Worm (Caenorhabditis elegans) whole organism, L1 larva: Measurements from ENCODE around the gene set-14.

Experiments used
- C04F5.9 ChIP-seq: sonication (generic microtip); optimal IDR thresholded peaks from 2 replicates; lab custom pipeline; 2016; ENCODE audit warnings: missing genetic modification characterization, missing compliant biosample characterization
- C16A3.4 ChIP-seq: fragments of 150-350 bp; optimal IDR thresholded peaks from 2 replicates; lab custom pipeline; 2014; ENCODE audit warnings: missing biosample characterization, missing genetic modification characterization
- C34B4.2 ChIP-seq: sonication (generic microtip); optimal IDR thresholded peaks from 2 replicates; lab custom pipeline; 2017; ENCODE audit warnings: mild to moderate bottlenecking, missing genetic modification characterization, missing compliant biosample characterization
- aha-1 ChIP-seq: fragments of 150-350 bp; optimal IDR thresholded peaks from 2 replicates; lab custom pipeline; 2014; ENCODE audit warnings: missing biosample characterization, missing genetic modification characterization
- ceh-63 ChIP-seq: fragments of 200-800 bp; sonication (Bioruptor generic); optimal IDR thresholded peaks from 2 replicates; lab custom pipeline; 2018; ENCODE audit warnings: mild to moderate bottlenecking, missing genetic modification characterization, missing compliant biosample characterization
- ceh-8 ChIP-seq: fragments of 200-800 bp; sonication (Bioruptor generic); optimal IDR thresholded peaks from 2 replicates; lab custom pipeline; 2018; ENCODE audit warnings: mild to moderate bottlenecking, missing genetic modification characterization, moderate library complexity, missing compliant biosample characterization
- ceh-82 ChIP-seq, 3 experiments: fragments of 150-350 bp in 1 of 3; sonication (generic microtip) in 2 of 3; optimal IDR thresholded peaks; 2 replicates each; lab custom pipeline; 2014 to 2017; ENCODE audit warnings: missing biosample characterization in 3 of 3, missing genetic modification characterization in 3 of 3
- ceh-88 ChIP-seq: fragments of 200-800 bp; sonication (Bioruptor generic); IDR thresholded peaks from 2 replicates; pipeline ENCODE4 v1.3.6; 2022; ENCODE audit warnings: missing genetic modification characterization, missing compliant biosample characterization
- ceh-90 ChIP-seq: sonication (generic microtip); optimal IDR thresholded peaks from 2 replicates; lab custom pipeline; 2016; ENCODE audit warnings: missing genetic modification characterization, missing compliant biosample characterization
- ces-1 ChIP-seq: fragments of 150-350 bp; optimal IDR thresholded peaks from 2 replicates; lab custom pipeline; 2014; ENCODE audit warnings: missing biosample characterization, missing genetic modification reagents, missing genetic modification characterization
- efl-1 ChIP-seq, 4 experiments: fragments of 150-350 bp; optimal IDR thresholded peaks in 3 of 4; peaks in 1 of 4; 1 replicate in 1 of 4; 2 replicates in 3 of 4; lab custom pipeline; 2014; ENCODE audit warnings: missing biosample characterization in 2 of 4, missing genetic modification characterization in 2 of 4, missing genetic modification reagents in 2 of 4
- efl-3 ChIP-seq: fragments of 200-800 bp; sonication (Bioruptor generic); optimal IDR thresholded peaks from 2 replicates; lab custom pipeline; 2018; ENCODE audit warnings: mild to moderate bottlenecking, missing genetic modification characterization, missing compliant biosample characterization
- egl-27 ChIP-seq, 2 experiments: fragments of 150-350 bp in 1 of 2; sonication (generic microtip); optimal IDR thresholded peaks; 3 replicates each; lab custom pipeline; 2017 to 2018; ENCODE audit warnings: missing biosample characterization in 2 of 2, missing genetic modification characterization in 2 of 2, missing genetic modification reagents in 2 of 2
- elt-3 ChIP-seq, 6 experiments: fragments of 150-350 bp in 1 of 6; sonication (generic microtip); optimal IDR thresholded peaks; 2 replicates each; lab custom pipeline; 2017 to 2018; ENCODE audit warnings: missing biosample characterization in 6 of 6, missing genetic modification characterization in 6 of 6, inconsistent platforms in 1 of 6
- fkh-10 ChIP-seq: sonication (generic microtip); optimal IDR thresholded peaks from 2 replicates; lab custom pipeline; 2017; ENCODE audit warnings: missing biosample characterization, missing genetic modification reagents, missing genetic modification characterization
- fkh-4 ChIP-seq: sonication (generic microtip); optimal IDR thresholded peaks from 2 replicates; lab custom pipeline; 2016; ENCODE audit warnings: missing compliant biosample characterization, missing genetic modification characterization, borderline replicate concordance
- fkh-8 ChIP-seq: sonication (generic microtip); optimal IDR thresholded peaks from 2 replicates; lab custom pipeline; 2016; ENCODE audit warnings: mild to moderate bottlenecking, missing genetic modification characterization, missing compliant biosample characterization
- fos-1 ChIP-seq: fragments of 150-350 bp; optimal IDR thresholded peaks from 2 replicates; lab custom pipeline; 2014; ENCODE audit warnings: missing biosample characterization, missing genetic modification characterization
- hlh-17 ChIP-seq: fragments of 200-800 bp; sonication (Bioruptor generic); optimal IDR thresholded peaks from 2 replicates; lab custom pipeline; 2018; ENCODE audit warnings: missing genetic modification characterization, mild to moderate bottlenecking, missing compliant biosample characterization, moderate library complexity, borderline replicate concordance
- hlh-4 ChIP-seq: sonication (generic microtip); optimal IDR thresholded peaks from 2 replicates; lab custom pipeline; 2016; ENCODE audit warnings: mild to moderate bottlenecking, missing genetic modification characterization, missing compliant biosample characterization
- isw-1 ChIP-seq: fragments of 200-800 bp; sonication (Bioruptor generic); IDR thresholded peaks from 2 replicates; pipeline ENCODE4 v1.3.6; 2022; ENCODE audit warnings: missing genetic modification characterization, missing compliant biosample characterization
- lin-13 ChIP-seq: fragments of 150-350 bp; optimal IDR thresholded peaks from 2 replicates; lab custom pipeline; 2014; ENCODE audit warnings: missing biosample characterization, missing genetic modification reagents, missing genetic modification characterization
- lin-14 ChIP-seq: fragments of 200-800 bp; sonication (Bioruptor generic); optimal IDR thresholded peaks from 2 replicates; lab custom pipeline; 2018; ENCODE audit warnings: mild to moderate bottlenecking, missing genetic modification characterization, moderate library complexity, missing compliant biosample characterization
- lir-3 ChIP-seq: sonication (generic microtip); optimal IDR thresholded peaks from 2 replicates; lab custom pipeline; 2016; ENCODE audit warnings: mild to moderate bottlenecking, missing genetic modification characterization, moderate library complexity, missing compliant biosample characterization; ENCODE audit not compliant: poor library complexity
- mab-9 ChIP-seq: fragments of 200-800 bp; sonication (Bioruptor generic); IDR thresholded peaks from 2 replicates; pipeline ENCODE4 v1.3.6; 2022; ENCODE audit warnings: missing genetic modification reagents, missing genetic modification characterization, missing compliant biosample characterization
- mef-2 ChIP-seq: fragments of 150-350 bp; optimal IDR thresholded peaks from 2 replicates; lab custom pipeline; 2014; ENCODE audit warnings: missing biosample characterization, missing genetic modification characterization
- nhr-11 ChIP-seq: fragments of 150-350 bp; optimal IDR thresholded peaks from 2 replicates; lab custom pipeline; 2014; ENCODE audit warnings: missing biosample characterization, missing genetic modification characterization
- nhr-12 ChIP-seq: sonication (generic microtip); optimal IDR thresholded peaks from 2 replicates; lab custom pipeline; 2017; ENCODE audit warnings: missing biosample characterization, missing genetic modification characterization
- nhr-20 ChIP-seq: sonication (generic microtip); optimal IDR thresholded peaks from 2 replicates; lab custom pipeline; 2016; ENCODE audit warnings: mild to moderate bottlenecking, missing genetic modification characterization, missing compliant biosample characterization
- nhr-237 ChIP-seq: fragments of 150-350 bp; optimal IDR thresholded peaks from 2 replicates; lab custom pipeline; 2014; ENCODE audit warnings: missing biosample characterization, missing genetic modification characterization
- nhr-28 ChIP-seq: fragments of 150-350 bp; optimal IDR thresholded peaks from 2 replicates; lab custom pipeline; 2014; ENCODE audit warnings: missing biosample characterization, missing genetic modification characterization
- nhr-47 ChIP-seq: sonication (generic microtip); optimal IDR thresholded peaks from 2 replicates; lab custom pipeline; 2016; ENCODE audit warnings: mild to moderate bottlenecking, missing genetic modification characterization, moderate library complexity, missing compliant biosample characterization
- nhr-76 ChIP-seq: sonication (generic microtip); optimal IDR thresholded peaks from 2 replicates; lab custom pipeline; 2017; ENCODE audit warnings: missing biosample characterization, missing genetic modification characterization
- nhr-77 ChIP-seq: fragments of 150-350 bp; optimal IDR thresholded peaks from 2 replicates; lab custom pipeline; 2014; ENCODE audit warnings: missing biosample characterization, missing genetic modification characterization
- nhr-85 ChIP-seq: sonication (generic microtip); peaks from one replicate; lab custom pipeline; 2016; ENCODE audit warnings: missing genetic modification characterization, inconsistent platforms, missing compliant biosample characterization
- nhr-90 ChIP-seq: sonication (generic microtip); optimal IDR thresholded peaks from 2 replicates; lab custom pipeline; 2016; ENCODE audit warnings: mild to moderate bottlenecking, missing genetic modification characterization, missing compliant biosample characterization; ENCODE audit not compliant: poor library complexity
- rnt-1 ChIP-seq: sonication (generic microtip); optimal IDR thresholded peaks from 2 replicates; lab custom pipeline; 2016; ENCODE audit warnings: mild to moderate bottlenecking, missing genetic modification characterization, moderate library complexity, missing compliant biosample characterization
- skn-1 ChIP-seq: fragments of 150-350 bp; optimal IDR thresholded peaks from 2 replicates; lab custom pipeline; 2014; ENCODE audit warnings: missing biosample characterization, missing genetic modification characterization
- snu-23 ChIP-seq: sonication (generic microtip); optimal IDR thresholded peaks from 2 replicates; lab custom pipeline; 2016; ENCODE audit warnings: missing genetic modification characterization, missing compliant biosample characterization
- sox-4 ChIP-seq: sonication (generic microtip); optimal IDR thresholded peaks from 2 replicates; lab custom pipeline; 2016; ENCODE audit warnings: missing genetic modification characterization, missing compliant biosample characterization
- sptf-1 ChIP-seq: fragments of 150-350 bp; optimal IDR thresholded peaks from 2 replicates; lab custom pipeline; 2014; ENCODE audit warnings: missing biosample characterization, missing genetic modification characterization
- sup-37 ChIP-seq: fragments of 200-800 bp; sonication (Bioruptor generic); optimal IDR thresholded peaks from 2 replicates; lab custom pipeline; 2018; ENCODE audit warnings: mild to moderate bottlenecking, missing genetic modification characterization, missing compliant biosample characterization
- unc-130 ChIP-seq: fragments of 150-350 bp; optimal IDR thresholded peaks from 2 replicates; lab custom pipeline; 2017; ENCODE audit warnings: missing biosample characterization, missing genetic modification characterization, inconsistent platforms
- unc-62 ChIP-seq: fragments of 150-350 bp; optimal IDR thresholded peaks from 2 replicates; lab custom pipeline; 2014; ENCODE audit warnings: missing biosample characterization, missing genetic modification reagents, missing genetic modification characterization
- unc-98 ChIP-seq: fragments of 200-800 bp; sonication (Bioruptor generic); IDR thresholded peaks from 2 replicates; pipeline ENCODE4 v1.3.6; 2022; ENCODE audit warnings: missing genetic modification characterization, missing compliant biosample characterization
- ztf-11 ChIP-seq, 2 experiments: sonication (generic microtip); optimal IDR thresholded peaks; 2 replicates each; lab custom pipeline; 2016 to 2017; ENCODE audit warnings: missing genetic modification characterization in 2 of 2, missing biosample characterization in 1 of 2, missing compliant biosample characterization in 1 of 2
- ztf-4 ChIP-seq: fragments of 150-350 bp; optimal IDR thresholded peaks from 2 replicates; lab custom pipeline; 2014; ENCODE audit warnings: missing biosample characterization, missing genetic modification characterization

set-14 gene

ce11 chrII:10796194-10796593 lies at the start of gene set-14:
set-14 (minus strand) TSS chrII:10796294.
- no peak for TF ChIP-seq snu-23 (GFP tag; lab: Kevin White, UChicago)
- TF ChIP-seq fkh-8 (tag; lab: Kevin White, UChicago) = no peak
- TF ChIP-seq mab-9 (GFP tag; lab: Robert Waterston, UW) = no peak
- no peak for TF ChIP-seq C16A3.4
- no peak for TF ChIP-seq skn-1 (tag; lab: Kevin White, UChicago)
- no peak for TF ChIP-seq ceh-63 (GFP tag; lab: Kevin White, UChicago)
- TF ChIP-seq nhr-76 = no peak
- no peak for TF ChIP-seq ztf-4 (tag; lab: Kevin White, UChicago)
- no peak for TF ChIP-seq lin-13 (GFP tag; lab: Kevin White, UChicago)

- TF ChIP-seq isw-1 (GFP tag; lab: Robert Waterston, UW) = no peak
- TF ChIP-seq ceh-8 (GFP tag; lab: Kevin White, UChicago) = no peak
- no peak for TF ChIP-seq fkh-10
- no peak for TF ChIP-seq efl-3 (GFP tag; lab: Kevin White, UChicago)
- TF ChIP-seq nhr-12 = no peak
- TF ChIP-seq mef-2 (tag; lab: Kevin White, UChicago) = no peak
Observed at ce11 chrII:10843527-10843926, 47.4 kb upstream of the set-14 start, which contains the start of gene M106.8. M106.8 (minus strand) TSS chrII:10843627.

- peak in 4 of 6 experiments; percentile 55 to 83 (median 64) for TF ChIP-seq elt-3 (tag; optimal IDR thresholded peaks at IDR 0.05; lab: Kevin White, UChicago)
- no peak for TF ChIP-seq sptf-1 (tag; lab: Kevin White, UChicago)
- no peak for TF ChIP-seq unc-62 (GFP tag; lab: Kevin White, UChicago)
- 0 out of 2 replicates have a peak, but pooled peaks have one; percentile 25 for TF ChIP-seq unc-98
- TF ChIP-seq egl-27 (tag; optimal IDR thresholded peaks at IDR 0.05; lab: Kevin White, UChicago) = peak in 1 of 2 experiments; percentile 54
- peak; percentile 90 for TF ChIP-seq nhr-47 (tag; lab: Kevin White, UChicago)
- peak; percentile 88 for TF ChIP-seq nhr-20
- no peak for TF ChIP-seq hlh-4 (tag; lab: Kevin White, UChicago)
- peak; percentile 85 for TF ChIP-seq C04F5.9
- TF ChIP-seq nhr-12 = no peak
- peak; percentile 80 for TF ChIP-seq unc-130 (tag; lab: Kevin White, UChicago)
- peak; percentile 85 for TF ChIP-seq lin-14 (GFP tag; lab: Kevin White, UChicago)
- TF ChIP-seq fos-1 (tag; lab: Kevin White, UChicago) = peak; percentile 82
- TF ChIP-seq nhr-76 = peak; percentile 20
- TF ChIP-seq fkh-8 (tag; lab: Kevin White, UChicago) = peak; percentile 82
- TF ChIP-seq efl-3 (GFP tag; lab: Kevin White, UChicago) = no peak
- peak; percentile 76 for TF ChIP-seq lir-3
- TF ChIP-seq nhr-11 = no peak
- no peak for TF ChIP-seq nhr-28 (tag; lab: Kevin White, UChicago)
- no peak for TF ChIP-seq ceh-63 (GFP tag; lab: Kevin White, UChicago)
- no peak for TF ChIP-seq aha-1
- TF ChIP-seq nhr-90 (tag; lab: Kevin White, UChicago) = peak; percentile 87
- TF ChIP-seq nhr-85 = peak; percentile 82
- peak; percentile 39 for TF ChIP-seq fkh-4 (tag; lab: Kevin White, UChicago)
- TF ChIP-seq ceh-90 (tag; lab: Kevin White, UChicago) = peak; percentile 6
- TF ChIP-seq nhr-237 = peak; percentile 23
- peak; percentile 72 to 88 (median 82) for TF ChIP-seq ceh-82 (tag; optimal IDR thresholded peaks at IDR 0.05; lab: Kevin White, UChicago)
- TF ChIP-seq efl-1 (optimal IDR thresholded peaks at IDR 0.05; lab: Kevin White, UChicago) = peak; percentile 69 to 78
- TF ChIP-seq efl-1 (GFP tag; optimal IDR thresholded peaks at IDR 0.05 in 1 of 2; lab: Kevin White, UChicago) = peak; percentile 62 to 98
- peak; percentile 93 for TF ChIP-seq rnt-1
- TF ChIP-seq nhr-77 (tag; lab: Kevin White, UChicago) = peak; percentile 63
- no peak for TF ChIP-seq sup-37
- TF ChIP-seq ces-1 (GFP tag; lab: Kevin White, UChicago) = no peak
- TF ChIP-seq ztf-11 (tag; optimal IDR thresholded peaks at IDR 0.05; lab: Kevin White, UChicago) = peak in 1 of 2 experiments; percentile 19
- TF ChIP-seq C34B4.2 (tag; lab: Kevin White, UChicago) = no peak
- peak; percentile 39 for TF ChIP-seq isw-1 (GFP tag; lab: Robert Waterston, UW)
- TF ChIP-seq ceh-8 (GFP tag; lab: Kevin White, UChicago) = peak; percentile 77
- TF ChIP-seq ceh-88 (GFP tag; lab: Robert Waterston, UW) = peak; percentile 59; the same call in 1 of the 2 replicates
- peak; percentile 66 for TF ChIP-seq sox-4 (tag; lab: Kevin White, UChicago)
- no peak for TF ChIP-seq hlh-17 (GFP tag; lab: Kevin White, UChicago)
Observed at ce11 chrII:10840067-10840466, 44.0 kb upstream of the set-14 start.
